Fruit fly (Drosophila melanogaster) S2 (cell line): Measurements from ENCODE around the gene Cyp4s3.

Source experiments
- CG8478 ChIP-seq: fragments of >200 bp; optimal IDR thresholded peaks from 2 replicates; lab custom pipeline; 2018
- CTCF ChIP-seq, 2 experiments: fragments of >200 bp; optimal IDR thresholded peaks; 2 replicates each; lab custom pipeline; 2018

The Cyp4s3 gene

DNA sequence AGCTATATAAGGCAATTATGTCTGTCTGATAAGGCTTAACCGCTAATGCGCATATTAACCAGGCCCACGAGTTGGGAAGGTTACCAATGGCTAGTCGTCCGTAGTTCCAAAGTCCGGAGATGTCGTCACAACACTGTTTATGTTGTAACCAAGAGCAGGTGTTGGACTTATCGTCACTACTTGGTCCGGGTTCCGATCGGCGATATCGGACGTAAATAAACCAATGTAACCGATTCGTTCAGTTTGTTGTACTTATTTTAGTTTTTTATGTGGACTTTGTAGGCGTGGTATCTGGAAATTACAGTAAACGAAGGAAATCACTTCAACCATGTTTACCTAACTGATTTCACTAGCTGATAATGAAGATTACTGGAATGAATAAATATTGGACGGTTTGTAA lies 37.9 kb downstream of the Cyp4s3 start:
- no peak for TF ChIP-seq CG8478 (lab: Kevin White, UChicago)
- no peak for TF ChIP-seq CTCF (optimal IDR thresholded peaks at IDR 0.05; lab: Kevin White, UChicago)

DNA sequence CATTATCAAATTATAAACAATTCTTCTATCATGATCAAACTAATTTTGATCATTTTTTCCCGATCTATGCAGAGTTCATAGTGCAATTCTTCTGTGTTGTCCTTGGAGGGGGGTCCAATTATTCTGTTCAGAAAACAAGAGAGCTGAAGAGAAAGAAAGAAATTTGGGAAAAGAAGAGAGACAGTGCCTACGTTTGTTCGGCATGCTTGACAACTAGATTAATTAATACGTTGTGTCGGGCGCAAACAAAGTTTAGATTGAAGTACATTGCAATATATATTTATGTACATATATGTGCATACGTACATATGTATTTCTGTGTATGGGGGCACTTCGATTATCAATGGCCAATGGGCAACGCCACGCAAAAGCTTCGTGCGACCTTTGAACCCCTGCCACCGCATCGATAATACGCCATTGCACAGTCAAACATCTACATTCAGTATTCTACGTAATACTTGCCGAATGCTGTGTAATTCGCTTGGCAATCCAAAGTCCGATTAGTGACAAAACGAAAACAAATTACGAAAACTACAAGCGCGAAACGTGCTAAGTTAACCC lies 38.7 kb downstream of the Cyp4s3 start:
- no peak for TF ChIP-seq CTCF (optimal IDR thresholded peaks at IDR 0.05; lab: Kevin White, UChicago)
- no peak for TF ChIP-seq CG8478 (lab: Kevin White, UChicago)

DNA sequence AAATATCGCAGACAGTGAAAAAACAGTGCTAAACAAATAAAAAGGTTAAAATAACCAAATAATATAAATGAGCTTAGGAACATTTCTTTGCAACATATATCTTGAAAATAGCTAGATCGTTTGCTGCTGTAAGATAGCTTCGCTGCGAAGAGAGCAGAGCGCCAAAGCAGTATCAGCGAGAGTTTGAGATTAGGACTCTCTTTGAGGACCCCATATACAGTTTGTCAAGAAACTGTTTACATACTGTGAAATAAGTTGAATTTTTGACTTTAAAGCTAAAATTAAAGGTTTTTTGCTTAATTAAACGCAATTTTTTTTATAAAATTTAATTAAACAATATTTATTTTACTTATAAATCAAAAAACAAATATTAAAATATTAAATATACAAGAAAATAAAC lies 39.7 kb downstream of the Cyp4s3 start:
- no peak for TF ChIP-seq CTCF (optimal IDR thresholded peaks at IDR 0.05; lab: Kevin White, UChicago)
- TF ChIP-seq CG8478 (lab: Kevin White, UChicago): no peak

DNA sequence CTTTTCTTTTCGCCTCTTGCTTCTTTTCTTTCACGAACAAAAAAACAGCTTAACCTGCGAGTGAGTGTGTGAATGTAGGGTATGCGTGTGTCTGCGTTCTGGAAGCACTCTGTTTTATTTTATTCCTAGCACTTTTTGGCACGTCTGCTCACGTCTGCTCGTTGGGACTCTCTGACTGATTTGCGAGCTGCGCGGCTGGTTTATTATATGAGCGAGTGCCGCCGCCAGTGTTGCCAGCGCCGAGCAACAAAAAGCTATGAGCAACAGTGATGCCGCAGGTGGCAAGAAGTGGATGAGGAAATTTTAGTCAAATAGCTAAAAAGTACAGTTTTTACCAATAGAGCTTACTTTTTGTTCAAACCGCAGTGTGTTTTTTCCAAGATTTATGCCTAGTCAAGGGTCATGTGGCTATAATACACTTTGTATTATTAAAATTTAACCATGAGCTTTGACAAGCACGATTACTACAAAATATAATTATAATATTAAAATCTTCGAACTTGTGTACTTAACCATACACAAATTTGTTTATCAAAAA lies 40.2 kb downstream of the Cyp4s3 start, which contains the start of gene Lsd-2:
Lsd-2 (minus strand) TSS at position 183 of the 538 bp plus-strand sequence.
- TF ChIP-seq CTCF (optimal IDR thresholded peaks at IDR 0.05; lab: Kevin White, UChicago) (no peak), CG8478 (lab: Kevin White, UChicago) (no peak)

DNA sequence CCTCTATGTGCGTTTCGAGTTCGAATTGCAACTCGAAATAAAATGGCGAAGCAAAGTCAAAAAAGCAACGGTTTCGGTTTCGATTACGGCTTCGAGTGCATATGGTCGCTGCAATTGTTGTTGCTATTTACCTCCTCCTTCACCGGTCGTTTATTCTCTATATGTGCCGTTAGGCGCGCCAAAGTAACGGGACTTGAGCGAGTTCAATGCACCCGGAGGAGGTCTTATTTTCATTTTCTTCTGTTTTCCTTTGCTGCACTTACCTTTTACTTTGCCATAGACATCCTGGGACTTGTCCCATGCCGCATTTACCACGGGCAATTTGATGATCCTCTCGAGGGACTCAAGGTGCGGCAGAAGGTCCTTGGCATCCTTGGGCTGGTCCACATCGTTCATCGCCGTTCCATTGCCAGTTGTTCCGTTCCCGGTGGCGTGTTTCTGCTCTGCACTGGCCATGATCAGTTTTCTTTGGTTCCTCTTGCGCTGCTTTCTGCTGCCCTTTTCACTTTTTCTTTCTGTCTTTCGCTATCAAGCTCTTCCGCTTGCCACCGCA lies 40.8 kb downstream of the Cyp4s3 start:
- TF ChIP-seq CTCF (optimal IDR thresholded peaks at IDR 0.05; lab: Kevin White, UChicago): no peak
- no peak for TF ChIP-seq CG8478 (lab: Kevin White, UChicago)

DNA sequence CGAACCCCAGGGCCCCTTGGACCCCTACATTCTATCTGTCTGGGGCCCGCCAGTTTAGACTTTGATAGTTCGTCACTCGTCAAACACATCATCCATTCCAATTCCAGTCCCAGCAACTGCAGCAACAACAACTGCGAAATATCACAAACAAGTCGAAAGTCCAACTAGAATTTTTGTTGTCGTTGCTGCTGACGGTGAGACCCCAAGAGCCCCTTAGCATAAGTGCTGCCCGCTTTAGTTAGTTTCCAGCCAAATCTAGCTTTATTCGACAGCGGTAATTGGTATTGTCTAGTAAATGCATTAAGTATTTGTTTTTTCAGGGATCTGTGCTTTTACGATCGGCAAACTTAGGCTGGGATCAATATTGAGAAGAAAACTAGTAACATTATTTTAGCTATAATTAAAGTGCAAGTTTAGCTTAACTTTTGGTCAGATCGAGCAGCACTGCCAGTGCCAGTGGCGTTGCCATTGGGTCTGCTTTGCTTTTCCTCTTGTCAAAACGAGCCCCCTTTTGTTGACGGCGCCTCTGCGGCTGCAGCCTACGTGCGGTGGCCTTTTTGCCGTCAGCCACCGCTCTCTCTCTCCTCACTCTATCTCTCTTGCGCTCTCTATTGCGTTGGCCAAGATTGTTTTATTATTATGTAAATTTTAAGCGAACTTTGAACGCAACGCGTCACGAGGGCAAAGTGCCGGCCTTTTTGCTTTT lies 41.5 kb downstream of the Cyp4s3 start:
- TF ChIP-seq CG8478 (lab: Kevin White, UChicago): no peak
- TF ChIP-seq CTCF (optimal IDR thresholded peaks at IDR 0.05; lab: Kevin White, UChicago): no peak

DNA sequence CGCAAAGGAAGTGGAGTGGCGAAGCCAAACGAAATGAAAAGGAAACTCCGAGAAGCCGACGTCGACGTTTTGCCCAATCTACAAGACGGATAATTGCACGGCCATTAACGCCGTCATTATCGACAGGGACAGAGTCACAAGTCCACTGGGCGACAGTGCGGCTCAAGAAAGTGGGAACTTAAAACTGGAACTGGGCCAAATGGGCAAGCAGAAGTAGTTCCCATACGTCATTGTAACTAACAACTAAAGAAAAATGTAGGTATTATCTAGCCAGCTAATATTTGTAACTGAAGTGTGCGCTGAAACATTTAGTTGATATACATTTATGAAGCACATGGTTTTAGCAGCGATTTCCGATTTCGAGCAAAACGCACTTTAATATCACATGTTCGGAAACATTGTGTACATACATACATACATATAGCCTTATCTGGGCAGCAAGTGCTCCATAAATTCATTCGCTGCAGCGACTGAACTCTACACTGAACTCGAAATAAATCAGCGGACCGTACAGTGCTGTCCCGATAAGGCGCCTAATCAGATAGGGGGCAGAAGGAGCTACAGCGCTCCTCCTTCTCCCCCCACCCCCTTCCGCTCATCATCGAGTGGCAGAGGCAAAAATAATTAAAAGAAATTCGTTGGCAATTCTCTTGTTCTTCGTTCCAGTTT lies 45.4 kb downstream of the Cyp4s3 start:
- TF ChIP-seq CTCF (optimal IDR thresholded peaks at IDR 0.05; lab: Kevin White, UChicago) (no peak), CG8478 (lab: Kevin White, UChicago) (no peak)

DNA sequence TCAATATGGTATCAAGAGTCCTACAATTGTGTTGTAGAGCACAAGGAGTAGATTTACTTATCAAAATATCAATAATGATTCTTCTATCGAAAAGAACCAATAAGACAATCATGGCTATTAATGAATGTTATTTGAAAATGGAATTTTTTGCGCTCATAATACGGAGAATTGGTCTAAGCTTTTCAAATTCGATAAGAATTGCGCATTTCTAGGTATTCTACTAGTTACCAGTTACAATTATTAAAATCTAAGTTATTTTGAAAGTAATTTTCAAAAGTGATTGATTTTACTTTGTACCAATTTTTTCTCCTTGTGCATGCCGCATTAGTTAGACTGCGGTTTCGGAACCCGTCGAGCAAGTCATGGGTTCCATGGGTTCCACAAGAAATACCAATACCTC lies 46.2 kb downstream of the Cyp4s3 start:
- TF ChIP-seq CG8478 (lab: Kevin White, UChicago) (no peak), CTCF (optimal IDR thresholded peaks at IDR 0.05; lab: Kevin White, UChicago) (no peak)

DNA sequence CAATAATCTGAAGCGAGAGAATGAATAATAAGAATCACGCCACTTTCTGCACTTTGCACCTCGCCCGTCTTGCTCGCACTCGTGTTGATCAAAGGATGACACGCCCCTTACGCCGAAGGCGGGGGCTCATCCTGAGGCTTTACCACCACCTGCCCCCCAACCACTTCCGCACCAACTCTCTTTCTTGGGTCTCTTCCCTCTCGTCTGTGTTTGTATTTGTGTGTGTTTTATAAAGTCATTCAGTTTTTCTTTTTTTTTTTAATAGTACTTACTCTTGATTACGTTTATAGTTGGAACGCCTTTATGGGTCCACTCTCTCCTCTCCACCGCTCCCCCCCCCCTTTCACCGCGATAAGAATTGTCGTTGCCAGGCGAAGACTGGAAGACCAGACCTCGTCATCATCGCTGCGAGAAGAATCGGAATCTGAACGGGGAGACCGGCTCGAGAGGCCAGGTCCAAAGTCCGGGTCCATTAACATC lies 46.9 kb downstream of the Cyp4s3 start:
- no peak for TF ChIP-seq CTCF (optimal IDR thresholded peaks at IDR 0.05; lab: Kevin White, UChicago)

DNA sequence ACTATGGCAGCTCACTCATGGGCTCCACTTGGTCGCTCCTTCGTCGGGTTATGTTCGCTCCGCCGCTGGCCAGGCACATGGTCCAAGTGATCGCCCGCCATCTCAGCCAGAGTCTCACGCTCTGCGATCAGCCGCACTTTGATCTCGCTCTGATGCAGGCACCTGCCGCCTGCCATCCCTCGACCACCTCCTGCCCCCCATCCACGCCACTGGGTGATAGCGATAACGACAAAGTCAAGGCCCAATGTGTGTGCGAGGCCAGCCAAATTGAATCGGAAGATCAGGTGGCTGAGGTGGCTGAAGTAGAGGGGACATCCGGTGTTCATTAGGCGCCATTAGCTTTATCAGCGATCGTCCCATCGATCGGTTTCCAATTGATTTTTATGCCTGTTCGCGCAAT lies 47.8 kb downstream of the Cyp4s3 start:
- TF ChIP-seq CG8478 (lab: Kevin White, UChicago) (no peak), CTCF (optimal IDR thresholded peaks at IDR 0.05; lab: Kevin White, UChicago) (no peak)

DNA sequence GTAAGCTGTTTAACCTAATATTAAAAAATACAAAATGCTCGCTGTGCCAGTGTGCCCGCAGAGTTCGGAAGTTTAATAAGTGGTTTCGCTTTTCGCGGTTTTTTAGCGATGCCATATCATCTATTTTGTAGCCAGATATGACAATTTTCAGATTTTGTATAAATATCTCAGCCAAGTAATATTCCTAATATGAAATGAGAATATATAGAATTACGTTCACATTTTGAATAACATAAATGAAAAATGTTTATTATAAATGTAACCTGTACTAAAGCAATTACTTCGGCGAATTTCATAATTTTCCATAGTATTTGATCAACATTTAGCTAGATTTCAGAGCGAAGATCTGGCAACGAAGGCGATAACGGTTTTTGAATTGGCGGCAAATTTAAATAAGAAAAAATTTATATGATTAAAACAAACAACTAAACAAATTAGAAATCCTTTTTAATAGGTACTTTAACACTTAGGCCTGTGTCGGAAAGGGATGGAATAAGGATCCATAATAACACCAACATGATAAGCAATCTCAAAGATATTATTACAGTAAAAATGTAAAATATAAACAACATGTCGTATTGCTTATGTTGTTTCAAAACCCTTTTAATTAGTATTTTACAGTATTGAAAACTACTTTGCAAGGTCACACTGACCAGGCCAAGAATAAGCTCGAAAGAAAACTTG lies 49.8 kb downstream of the Cyp4s3 start, which contains the start of the genes opm and dob:
opm (minus strand) TSS at position 59 of the 684 bp plus-strand sequence.
dob (plus strand) TSS at position 634 of the 684 bp plus-strand sequence.
- TF ChIP-seq CG8478 (lab: Kevin White, UChicago) (no peak), CTCF (optimal IDR thresholded peaks at IDR 0.05; lab: Kevin White, UChicago) (no peak)

DNA sequence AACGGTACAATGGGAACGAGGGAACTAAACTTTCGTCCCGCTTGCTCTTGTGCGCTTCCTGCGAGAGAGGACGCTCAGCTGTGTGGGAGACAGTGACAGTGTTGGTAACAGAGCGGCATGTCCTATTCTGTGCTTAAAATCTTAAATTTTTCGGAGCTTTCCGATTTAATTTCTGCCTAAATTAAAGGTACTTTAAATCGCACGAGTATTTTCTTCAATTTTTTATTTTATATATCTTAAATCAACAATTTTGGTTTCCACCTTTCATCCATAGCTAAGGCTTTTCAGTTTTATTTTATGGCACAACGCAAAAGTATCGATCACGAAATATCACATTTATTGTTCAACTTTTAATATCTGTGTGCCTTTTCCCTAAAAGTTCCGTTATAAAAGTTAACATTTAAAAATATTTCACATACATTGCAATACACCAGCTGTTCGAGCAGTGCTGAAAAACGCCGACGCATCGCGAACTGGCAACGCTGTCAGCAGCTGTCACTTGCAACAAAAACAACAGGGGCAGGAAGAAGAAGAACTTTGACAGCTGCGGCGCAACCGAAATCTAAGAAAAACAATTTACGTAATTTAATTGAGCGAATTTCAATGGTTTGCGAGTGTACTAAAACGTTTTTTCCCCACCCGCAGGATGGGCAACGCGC lies 52.8 kb downstream of the Cyp4s3 start, which contains the start of the genes hiw and ND-B18:
hiw (minus strand) TSS at position 26 of the 659 bp plus-strand sequence.
ND-B18 (plus strand) TSS at position 330 of the 659 bp plus-strand sequence.
- TF ChIP-seq CG8478 (lab: Kevin White, UChicago) (no peak), CTCF (optimal IDR thresholded peaks at IDR 0.05; lab: Kevin White, UChicago) (no peak)
